Fruit fly (Drosophila melanogaster) whole organism, embryonic: ENCODE measurements around the gene CG7275.
A peak's percentile ranks its signal among the peaks of the same experiment; 100 is the strongest.

Experiments used
- ATbp ChIP-seq: fragments of 200-800 bp; sonication (Bioruptor generic); optimal IDR thresholded peaks from 2 replicates; lab custom pipeline; 2017; ENCODE audit warnings: missing biosample characterization, mild to moderate bottlenecking, missing genetic modification characterization, missing genetic modification reagents
- CG10147 ChIP-seq: fragments of 200-800 bp; sonication (Bioruptor generic); optimal IDR thresholded peaks from 2 replicates; lab custom pipeline; 2019; ENCODE audit warnings: missing biosample characterization, mild to moderate bottlenecking, missing genetic modification characterization, moderate library complexity
- CG10209 ChIP-seq: fragments of 200-800 bp; sonication (Bioruptor generic); optimal IDR thresholded peaks from 3 replicates; lab custom pipeline; 2017; ENCODE audit warnings: missing biosample characterization, mild to moderate bottlenecking, missing genetic modification characterization, missing genetic modification reagents
- CG11723 ChIP-seq: fragments of 200-800 bp; sonication (Bioruptor generic); optimal IDR thresholded peaks from 2 replicates; lab custom pipeline; 2017; ENCODE audit warnings: missing biosample characterization, mild to moderate bottlenecking, missing genetic modification characterization
- CG12071 ChIP-seq: fragments of 200-800 bp; sonication (Bioruptor generic); optimal IDR thresholded peaks from 3 replicates; lab custom pipeline; 2018; ENCODE audit warnings: missing biosample characterization, mild to moderate bottlenecking, missing genetic modification characterization
- CG12769 ChIP-seq: fragments of 200-800 bp; sonication (Bioruptor generic); optimal IDR thresholded peaks from 2 replicates; lab custom pipeline; 2019; ENCODE audit warnings: missing biosample characterization, mild to moderate bottlenecking, missing genetic modification characterization, moderate library complexity
- CG14710 ChIP-seq: fragments of 200-800 bp; sonication (Bioruptor generic); optimal IDR thresholded peaks from 3 replicates; lab custom pipeline; 2019; ENCODE audit warnings: missing biosample characterization, mild to moderate bottlenecking, missing genetic modification characterization, moderate library complexity
- CG14860 ChIP-seq: fragments of 200-800 bp; sonication (Bioruptor generic); IDR thresholded peaks from 3 replicates; pipeline ENCODE4 v1.3.6; 2022; ENCODE audit warnings: missing biosample characterization, missing genetic modification characterization; ENCODE audit not compliant: partially characterized antibody
- CG15601 ChIP-seq: fragments of 200-800 bp; sonication (Bioruptor generic); optimal IDR thresholded peaks from 3 replicates; lab custom pipeline; 2019; ENCODE audit warnings: missing biosample characterization, mild to moderate bottlenecking, missing genetic modification characterization, moderate library complexity
- CG15696 ChIP-seq: fragments of 200-800 bp; sonication (Bioruptor generic); optimal IDR thresholded peaks from 2 replicates; lab custom pipeline; 2019; ENCODE audit warnings: missing biosample characterization, mild to moderate bottlenecking, missing genetic modification characterization, moderate library complexity
- CG1602 ChIP-seq: fragments of 200-800 bp; sonication (Bioruptor generic); optimal IDR thresholded peaks from 3 replicates; lab custom pipeline; 2016; ENCODE audit warnings: missing biosample characterization, missing genetic modification characterization
- CG1603 ChIP-seq: fragments of 200-800 bp; sonication (Bioruptor generic); optimal IDR thresholded peaks from 2 replicates; lab custom pipeline; 2019; ENCODE audit warnings: missing biosample characterization, mild to moderate bottlenecking, missing genetic modification characterization, moderate library complexity
- CG17359 ChIP-seq: fragments of 200-800 bp; sonication (Bioruptor generic); optimal IDR thresholded peaks from 3 replicates; lab custom pipeline; 2018; ENCODE audit warnings: missing biosample characterization, mild to moderate bottlenecking, missing genetic modification characterization, moderate library complexity
- CG17568 ChIP-seq: fragments of 200-800 bp; sonication (Bioruptor generic); optimal IDR thresholded peaks from 2 replicates; lab custom pipeline; 2018; ENCODE audit warnings: missing biosample characterization, mild to moderate bottlenecking, missing genetic modification characterization, moderate library complexity
- CG31365 ChIP-seq: fragments of 200-800 bp; sonication (Bioruptor generic); optimal IDR thresholded peaks from 2 replicates; lab custom pipeline; 2018; ENCODE audit warnings: missing biosample characterization, mild to moderate bottlenecking, missing genetic modification characterization
- CG3281 ChIP-seq: fragments of 200-800 bp; sonication (Bioruptor generic); optimal IDR thresholded peaks from 3 replicates; lab custom pipeline; 2017; ENCODE audit warnings: missing biosample characterization, mild to moderate bottlenecking, missing genetic modification characterization
- CG33557 ChIP-seq: fragments of 200-800 bp; sonication (Bioruptor generic); optimal IDR thresholded peaks from 2 replicates; lab custom pipeline; 2019; ENCODE audit warnings: missing biosample characterization, mild to moderate bottlenecking, missing genetic modification characterization, moderate library complexity
- CG4360 ChIP-seq: fragments of 200-800 bp; sonication (Bioruptor generic); IDR thresholded peaks from 2 replicates; pipeline ENCODE4 v1.3.6; 2022; ENCODE audit warnings: missing biosample characterization, missing genetic modification characterization
- CG4707 ChIP-seq: fragments of 200-800 bp; sonication (Bioruptor generic); optimal IDR thresholded peaks from 2 replicates; lab custom pipeline; 2018; ENCODE audit warnings: missing biosample characterization, mild to moderate bottlenecking, missing genetic modification characterization, moderate library complexity
- CG6254 ChIP-seq: fragments of 200-800 bp; sonication (Bioruptor generic); optimal IDR thresholded peaks from 3 replicates; lab custom pipeline; 2017; ENCODE audit warnings: mild to moderate bottlenecking, missing biosample characterization, missing genetic modification reagents, missing genetic modification characterization
- CG6813 ChIP-seq: fragments of 200-800 bp; sonication (Bioruptor generic); optimal IDR thresholded peaks from 2 replicates; lab custom pipeline; 2017; ENCODE audit warnings: missing biosample characterization, missing genetic modification characterization, mild to moderate bottlenecking, moderate library complexity, missing genetic modification reagents
- CG8089 ChIP-seq: fragments of 200-800 bp; sonication (Bioruptor generic); optimal IDR thresholded peaks from 3 replicates; lab custom pipeline; 2016; ENCODE audit warnings: missing biosample characterization, missing genetic modification characterization
- CG8281 ChIP-seq: fragments of 200-800 bp; sonication (Bioruptor generic); optimal IDR thresholded peaks from 2 replicates; lab custom pipeline; 2018; ENCODE audit warnings: missing biosample characterization, mild to moderate bottlenecking, missing genetic modification characterization, moderate library complexity
- CG8290 ChIP-seq, 3 experiments: fragments of 200-800 bp; sonication (Bioruptor generic); optimal IDR thresholded peaks; 2 replicates each; lab custom pipeline; 2016 to 2019; ENCODE audit warnings: missing biosample characterization in 3 of 3, missing genetic modification characterization in 3 of 3, mild to moderate bottlenecking in 2 of 3, moderate library complexity in 1 of 3
- CG8924 ChIP-seq: fragments of 200-800 bp; optimal IDR thresholded peaks from 3 replicates; lab custom pipeline; 2019; ENCODE audit warnings: missing biosample characterization, mild to moderate bottlenecking, missing genetic modification characterization, moderate library complexity
- CG9215 ChIP-seq: fragments of 200-800 bp; sonication (Bioruptor generic); IDR thresholded peaks from 2 replicates; pipeline ENCODE4 v1.3.6; 2022; ENCODE audit warnings: missing biosample characterization, missing genetic modification characterization
- CG9609 ChIP-seq: fragments of 200-800 bp; sonication (Bioruptor generic); optimal IDR thresholded peaks from 3 replicates; lab custom pipeline; 2016; ENCODE audit warnings: missing biosample characterization, missing genetic modification characterization
- Jarid2 ChIP-seq: fragments of 200-800 bp; sonication (Bioruptor generic); optimal IDR thresholded peaks from 3 replicates; lab custom pipeline; 2017; ENCODE audit warnings: mild to moderate bottlenecking, missing biosample characterization, missing genetic modification reagents, missing genetic modification characterization
- MTF-1 ChIP-seq: fragments of 200-800 bp; sonication (Bioruptor generic); optimal IDR thresholded peaks from 2 replicates; lab custom pipeline; 2018; ENCODE audit warnings: missing biosample characterization, mild to moderate bottlenecking, missing genetic modification characterization, borderline replicate concordance
- Med ChIP-seq: fragments of 200-800 bp; sonication (Bioruptor generic); peaks from one replicate; lab custom pipeline; 2016; ENCODE audit warnings: missing biosample characterization, missing genetic modification characterization, mild to moderate bottlenecking, inconsistent platforms, moderate library complexity
- Myb ChIP-seq: fragments of 200-800 bp; sonication (Bioruptor generic); optimal IDR thresholded peaks from 2 replicates; lab custom pipeline; 2016; ENCODE audit warnings: missing biosample characterization, missing genetic modification characterization
- PHDP ChIP-seq: fragments of 200-800 bp; sonication (Bioruptor generic); optimal IDR thresholded peaks from 3 replicates; lab custom pipeline; 2018; ENCODE audit warnings: missing biosample characterization, mild to moderate bottlenecking, missing genetic modification characterization, moderate library complexity
- Sox100B ChIP-seq: fragments of 200-800 bp; sonication (Bioruptor generic); optimal IDR thresholded peaks from 3 replicates; lab custom pipeline; 2018; ENCODE audit warnings: missing biosample characterization, mild to moderate bottlenecking, missing genetic modification characterization
- bsh ChIP-seq, 2 experiments: fragments of 200-800 bp; sonication (Bioruptor generic); optimal IDR thresholded peaks; 2 replicates each; lab custom pipeline; 2017 to 2018; ENCODE audit warnings: mild to moderate bottlenecking in 2 of 2, missing biosample characterization in 2 of 2, missing genetic modification characterization in 2 of 2, moderate library complexity in 1 of 2
- chm ChIP-seq: fragments of 200-800 bp; sonication (Bioruptor generic); IDR thresholded peaks from 2 replicates; pipeline ENCODE4 v1.3.6; 2022; ENCODE audit warnings: missing biosample characterization, missing genetic modification characterization
- ci ChIP-seq: fragments of 200-800 bp; sonication (Bioruptor generic); IDR thresholded peaks from 3 replicates; pipeline ENCODE4 v1.3.6; 2022; ENCODE audit warnings: missing biosample characterization, missing genetic modification characterization
- crc ChIP-seq: fragments of 200-800 bp; sonication (Bioruptor generic); optimal IDR thresholded peaks from 2 replicates; lab custom pipeline; 2016; ENCODE audit warnings: missing biosample characterization, missing genetic modification characterization
- fd64A ChIP-seq: fragments of 200-800 bp; sonication (Bioruptor generic); optimal IDR thresholded peaks from 3 replicates; lab custom pipeline; 2018; ENCODE audit warnings: missing biosample characterization, mild to moderate bottlenecking, missing genetic modification characterization
- kni ChIP-seq: fragments of 200-800 bp; sonication (Bioruptor generic); optimal IDR thresholded peaks from 3 replicates; lab custom pipeline; 2017; ENCODE audit warnings: mild to moderate bottlenecking, missing biosample characterization, missing genetic modification reagents, missing genetic modification characterization
- lab ChIP-seq: fragments of 200-800 bp; sonication (Bioruptor generic); optimal IDR thresholded peaks from 3 replicates; lab custom pipeline; 2017; ENCODE audit warnings: missing biosample characterization, missing genetic modification characterization, mild to moderate bottlenecking, moderate library complexity, missing genetic modification reagents
- lbe ChIP-seq: fragments of 200-800 bp; sonication (Bioruptor generic); optimal IDR thresholded peaks from 2 replicates; lab custom pipeline; 2016; ENCODE audit warnings: missing biosample characterization, mild to moderate bottlenecking, missing genetic modification characterization
- nom ChIP-seq: fragments of 200-800 bp; sonication (Bioruptor generic); optimal IDR thresholded peaks from 2 replicates; lab custom pipeline; 2017; ENCODE audit warnings: missing biosample characterization, missing genetic modification characterization, mild to moderate bottlenecking, moderate library complexity, missing genetic modification reagents
- otp ChIP-seq: fragments of 200-800 bp; sonication (Bioruptor generic); IDR thresholded peaks from 3 replicates; pipeline ENCODE4, ENCODE4 v1.3.6; 2022; ENCODE audit warnings: missing biosample characterization, missing genetic modification characterization
- pnt ChIP-seq: fragments of 200-800 bp; sonication (Bioruptor generic); optimal IDR thresholded peaks from 3 replicates; lab custom pipeline; 2016; ENCODE audit warnings: missing biosample characterization, missing genetic modification characterization
- ro ChIP-seq: fragments of 200-800 bp; sonication (Bioruptor generic); IDR thresholded peaks from 2 replicates; pipeline ENCODE4 v1.3.6; 2022; ENCODE audit warnings: missing biosample characterization, missing genetic modification characterization
- sens ChIP-seq: fragments of 200-800 bp; sonication (Bioruptor generic); peaks from one replicate; lab custom pipeline; 2016; ENCODE audit warnings: missing biosample characterization, missing genetic modification characterization
- wek ChIP-seq: fragments of 200-800 bp; sonication (Bioruptor generic); optimal IDR thresholded peaks from 3 replicates; lab custom pipeline; 2018; ENCODE audit warnings: missing biosample characterization, mild to moderate bottlenecking, missing genetic modification characterization, moderate library complexity
- zfh2 ChIP-seq: fragments of 200-800 bp; sonication (Bioruptor generic); optimal IDR thresholded peaks from 2 replicates; lab custom pipeline; 2016; ENCODE audit warnings: missing biosample characterization, missing genetic modification characterization

Gene CG7275

dm6 chr3L:15530638-15531225, 32.0 kb downstream of the CG7275 start (continued):
- TF ChIP-seq CG6254 (GFP tag; lab: Kevin White, UChicago), result peak; percentile 1
- TF ChIP-seq CG10209, result peak; percentile 2
- TF ChIP-seq pnt (GFP tag; lab: Kevin White, UChicago), result no peak
- TF ChIP-seq Myb, result no peak
- TF ChIP-seq CG8089 (GFP tag; lab: Kevin White, UChicago), result no peak
- TF ChIP-seq bsh (GFP tag; optimal IDR thresholded peaks at IDR 0.05; lab: Kevin White, UChicago), result peak in 1 of 2 experiments; percentile 34
- TF ChIP-seq CG8924 (tag; lab: Kevin White, UChicago), result peak; percentile 3
- TF ChIP-seq CG11723 (GFP tag; lab: Kevin White, UChicago), result peak; percentile 39
- peak; percentile 43 for TF ChIP-seq wek (GFP tag; lab: Kevin White, UChicago)
- peak; percentile 28 for TF ChIP-seq CG14710 (tag; lab: Kevin White, UChicago)
- TF ChIP-seq CG15696, result no peak
- TF ChIP-seq PHDP (tag; lab: Kevin White, UChicago), result no peak
- peak; percentile 32 for TF ChIP-seq nom
- no peak for TF ChIP-seq otp (GFP tag; lab: Robert Waterston, UW)
- peak; percentile 54 for TF ChIP-seq CG8281 (tag; lab: Kevin White, UChicago)
- TF ChIP-seq CG33557 (GFP tag; lab: Kevin White, UChicago), result peak; percentile 57
- TF ChIP-seq crc, result no peak
- no peak for TF ChIP-seq zfh2
- TF ChIP-seq CG6813 (GFP tag; lab: Kevin White, UChicago), result peak; percentile 31
- peak; percentile 52 for TF ChIP-seq ATbp (GFP tag; lab: Kevin White, UChicago)
- no peak for TF ChIP-seq ro (GFP tag; lab: Robert Waterston, UW)
- TF ChIP-seq chm (GFP tag; lab: Robert Waterston, UW), result peak; percentile 66
- peak; percentile 11 for TF ChIP-seq fd64A (GFP tag; lab: Kevin White, UChicago)
- TF ChIP-seq kni (GFP tag; lab: Kevin White, UChicago), result peak; percentile 76
- TF ChIP-seq CG17568 (GFP tag; lab: Kevin White, UChicago), result peak; percentile 19
- no peak for TF ChIP-seq CG10147 (GFP tag; lab: Kevin White, UChicago)
- TF ChIP-seq Jarid2 (GFP tag; lab: Kevin White, UChicago), result no peak
- peak; percentile 45 for TF ChIP-seq CG15601
- TF ChIP-seq lab (GFP tag; lab: Kevin White, UChicago), result peak; percentile 24
- no peak for TF ChIP-seq CG31365
- peak; percentile 36 for TF ChIP-seq Med
- peak; percentile 31 for TF ChIP-seq CG17359 (tag; lab: Kevin White, UChicago)
- peak; percentile 37; the same call in 1 of the 2 replicates for TF ChIP-seq CG4360 (GFP tag; lab: Robert Waterston, UW)
- peak; percentile 75 for TF ChIP-seq sens (GFP tag; lab: Kevin White, UChicago)
- TF ChIP-seq CG12769 (tag; lab: Kevin White, UChicago), result peak; percentile 66
- TF ChIP-seq CG9609 (GFP tag; lab: Kevin White, UChicago), result no peak
- TF ChIP-seq CG4707 (GFP tag; lab: Kevin White, UChicago), result peak; percentile 40
- peak; percentile 26 for TF ChIP-seq CG12071 (GFP tag; lab: Kevin White, UChicago)
- no peak for TF ChIP-seq CG3281
- no peak for TF ChIP-seq CG14860
- no peak for TF ChIP-seq CG8290 (GFP tag; optimal IDR thresholded peaks at IDR 0.05; lab: Kevin White, UChicago)
- TF ChIP-seq CG8290 (tag; optimal IDR thresholded peaks at IDR 0.05; lab: Kevin White, UChicago), result peak; percentile 34 to 49
- TF ChIP-seq CG1602 (GFP tag; lab: Kevin White, UChicago), result no peak
- TF ChIP-seq CG1603 (tag; lab: Kevin White, UChicago), result peak; percentile 28
- TF ChIP-seq Sox100B, result peak; percentile 29
- TF ChIP-seq ci (GFP tag; lab: Robert Waterston, UW), result peak; percentile 43; the same call in 1 of the 3 replicates
- TF ChIP-seq MTF-1 (GFP tag; lab: Kevin White, UChicago), result peak; percentile 32
- peak; percentile 12 for TF ChIP-seq lbe (GFP tag; lab: Kevin White, UChicago)
- TF ChIP-seq CG9215 (GFP tag; lab: Robert Waterston, UW), result no peak
